Fruit fly (Drosophila melanogaster) whole organism, adult: ENCODE results near the gene CG10195.

Source experiments
- CG33017 ChIP-seq: fragments of 200-800 bp; sonication (Bioruptor generic); optimal IDR thresholded peaks from 2 replicates; lab custom pipeline; 2018; ENCODE audit warnings: missing biosample characterization, mild to moderate bottlenecking, missing genetic modification characterization, moderate library complexity
- CG5204 ChIP-seq: fragments of 200-800 bp; sonication (Bioruptor generic); optimal IDR thresholded peaks from 2 replicates; lab custom pipeline; 2016; ENCODE audit warnings: missing biosample characterization, missing genetic modification characterization
- CG7045 ChIP-seq: fragments of 200-800 bp; sonication (Bioruptor generic); optimal IDR thresholded peaks from 2 replicates; lab custom pipeline; 2017; ENCODE audit warnings: missing biosample characterization, mild to moderate bottlenecking, missing genetic modification characterization
- Hr96 ChIP-seq: fragments of 200-800 bp; sonication (Bioruptor generic); optimal IDR thresholded peaks from 2 replicates; lab custom pipeline; 2016; ENCODE audit warnings: missing biosample characterization, missing genetic modification characterization
- bab1 ChIP-seq: fragments of 200-800 bp; sonication (Bioruptor generic); optimal IDR thresholded peaks from 3 replicates; lab custom pipeline; 2019; ENCODE audit warnings: missing biosample characterization, mild to moderate bottlenecking, missing genetic modification characterization, moderate library complexity
- cic ChIP-seq: fragments of 200-800 bp; sonication (Bioruptor generic); optimal IDR thresholded peaks from 2 replicates; lab custom pipeline; 2017; ENCODE audit warnings: missing biosample characterization, mild to moderate bottlenecking, missing genetic modification characterization, moderate library complexity
- kay ChIP-seq: fragments of 200-800 bp; sonication (Bioruptor generic); peaks from one replicate; lab custom pipeline; 2016; ENCODE audit warnings: missing biosample characterization, missing genetic modification characterization, borderline replicate concordance

DNA sequence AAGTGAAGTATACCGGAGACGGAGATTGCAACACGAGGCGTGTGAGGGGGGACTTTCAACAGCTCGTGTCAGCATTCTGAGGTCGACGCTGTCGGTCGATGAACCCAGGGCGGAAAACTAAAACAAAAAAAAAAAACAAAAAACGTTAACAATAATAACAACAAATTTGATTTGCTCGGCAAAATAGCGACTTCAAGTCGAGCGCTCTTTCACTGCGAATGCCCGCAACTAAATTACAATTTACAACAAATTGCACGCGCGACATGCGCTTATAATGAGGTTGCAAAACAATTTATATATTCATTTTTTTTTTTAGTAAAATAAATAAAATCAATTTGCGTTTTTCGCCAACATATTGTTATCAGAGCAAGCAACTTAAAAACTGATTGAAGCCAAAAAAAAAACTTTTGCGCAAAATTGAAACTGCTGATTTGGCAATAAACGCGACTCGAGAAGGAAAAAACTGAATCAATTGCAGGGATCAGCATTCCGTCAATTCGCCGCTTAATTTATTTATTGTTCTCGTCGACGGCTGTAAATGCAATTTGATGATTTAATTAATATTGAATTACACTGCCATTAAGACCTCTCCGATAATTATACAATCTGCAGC, 11.0 kb downstream of the CG10195 start:
- no peak for TF ChIP-seq bab1 (GFP tag; lab: Kevin White, UChicago)
- no peak for TF ChIP-seq Hr96 (GFP tag; lab: Kevin White, UChicago)
- peak; percentile 41 for TF ChIP-seq kay (GFP tag; lab: Kevin White, UChicago)
- no peak for TF ChIP-seq CG5204
- TF ChIP-seq CG33017 (tag; lab: Kevin White, UChicago), result no peak
- no peak for TF ChIP-seq cic (GFP tag; lab: Kevin White, UChicago)
- no peak for TF ChIP-seq CG7045 (GFP tag; lab: Kevin White, UChicago)
